Worm (Caenorhabditis elegans) whole organism, L4 larva: ENCODE measurements around the gene T28F3.11.

Experiments
- F37D6.2 ChIP-seq: sonication (generic microtip); optimal IDR thresholded peaks from 2 replicates; lab custom pipeline; 2016; ENCODE audit warnings: mild to moderate bottlenecking, missing genetic modification characterization, missing compliant biosample characterization
- T26A8.4 ChIP-seq: fragments of 200-800 bp; sonication (Bioruptor generic); IDR thresholded peaks from 2 replicates; pipeline ENCODE4 v1.3.6; 2022; ENCODE audit warnings: missing genetic modification characterization, missing compliant biosample characterization
- Y48G9A.11 ChIP-seq: fragments of 200-800 bp; sonication (Bioruptor generic); IDR thresholded peaks from 2 replicates; pipeline ENCODE4 v1.3.6; 2022; ENCODE audit warnings: missing genetic modification reagents, missing genetic modification characterization, missing compliant biosample characterization
- Y5F2A.4 ChIP-seq: fragments of 200-800 bp; sonication (Bioruptor generic); optimal IDR thresholded peaks from 2 replicates; lab custom pipeline; 2018; ENCODE audit warnings: mild to moderate bottlenecking, missing genetic modification characterization, missing compliant biosample characterization
- Y75B8A.6 ChIP-seq: fragments of 200-800 bp; sonication (Bioruptor generic); IDR thresholded peaks from 2 replicates; pipeline ENCODE4 v1.3.6; 2022; ENCODE audit warnings: missing genetic modification reagents, missing genetic modification characterization, missing compliant biosample characterization
- ZK337.2 ChIP-seq: fragments of 200-800 bp; sonication (Bioruptor generic); IDR thresholded peaks from 2 replicates; pipeline ENCODE4 v1.3.6; 2022; ENCODE audit warnings: missing genetic modification reagents, missing genetic modification characterization, missing compliant biosample characterization
- aha-1 ChIP-seq: fragments of 150-350 bp; peaks from one replicate; lab custom pipeline; 2014; ENCODE audit warnings: missing biosample characterization, missing genetic modification characterization
- aly-2 ChIP-seq: sonication (generic microtip); optimal IDR thresholded peaks from 2 replicates; lab custom pipeline; 2018; ENCODE audit warnings: missing biosample characterization, missing genetic modification characterization
- attf-4 ChIP-seq: sonication (generic microtip); optimal IDR thresholded peaks from 3 replicates; lab custom pipeline; 2017; ENCODE audit warnings: missing biosample characterization, missing genetic modification characterization
- ceh-20 ChIP-seq: fragments of 200-800 bp; sonication (Bioruptor generic); IDR thresholded peaks from 2 replicates; pipeline ENCODE4 v1.3.6; 2022; ENCODE audit warnings: missing genetic modification reagents, missing genetic modification characterization, missing compliant biosample characterization
- ceh-28 ChIP-seq: fragments of 150-350 bp; optimal IDR thresholded peaks from 2 replicates; lab custom pipeline; 2014; ENCODE audit warnings: missing biosample characterization, missing genetic modification reagents, missing genetic modification characterization
- ceh-32 ChIP-seq: sonication (generic microtip); optimal IDR thresholded peaks from 2 replicates; lab custom pipeline; 2016; ENCODE audit warnings: mild to moderate bottlenecking, missing genetic modification characterization, missing compliant biosample characterization; ENCODE audit not compliant: poor library complexity
- ces-1 ChIP-seq: fragments of 150-350 bp; sonication (generic microtip); optimal IDR thresholded peaks from 4 replicates; lab custom pipeline; 2014; ENCODE audit warnings: missing biosample characterization, missing genetic modification reagents, missing genetic modification characterization
- ctbp-1 ChIP-seq: fragments of 200-800 bp; sonication (Bioruptor generic); IDR thresholded peaks from 2 replicates; pipeline ENCODE4 v1.3.6; 2022; ENCODE audit warnings: missing genetic modification reagents, missing genetic modification characterization, missing compliant biosample characterization
- daf-12 ChIP-seq: fragments of 150-350 bp; optimal IDR thresholded peaks from 2 replicates; lab custom pipeline; 2014; ENCODE audit warnings: missing biosample characterization, missing genetic modification reagents, missing genetic modification characterization
- daf-16 ChIP-seq, 3 experiments: sonication (generic microtip); optimal IDR thresholded peaks; 2 replicates each; lab custom pipeline; 2016 to 2017; ENCODE audit warnings: missing genetic modification characterization in 3 of 3, missing genetic modification reagents in 3 of 3, mild to moderate bottlenecking in 2 of 3, missing compliant biosample characterization in 2 of 3, missing biosample characterization in 1 of 3, moderate library complexity in 1 of 3
- dmd-9 ChIP-seq: fragments of 200-800 bp; sonication (Bioruptor generic); IDR thresholded peaks from 2 replicates; pipeline ENCODE4 v1.3.6; 2022; ENCODE audit warnings: missing genetic modification reagents, missing genetic modification characterization, missing compliant biosample characterization
- egl-27 ChIP-seq: sonication (generic microtip); optimal IDR thresholded peaks from 3 replicates; lab custom pipeline; 2017; ENCODE audit warnings: missing biosample characterization, missing genetic modification reagents, missing genetic modification characterization
- egl-43 ChIP-seq: fragments of 200-800 bp; sonication (Bioruptor generic); IDR thresholded peaks from 2 replicates; pipeline ENCODE4 v1.3.6; 2022; ENCODE audit warnings: missing genetic modification reagents, missing genetic modification characterization, missing compliant biosample characterization
- hif-1 ChIP-seq, 2 experiments: sonication (generic microtip); optimal IDR thresholded peaks; 2 replicates each; lab custom pipeline; 2016 to 2017; ENCODE audit warnings: missing compliant biosample characterization in 2 of 2, missing genetic modification characterization in 2 of 2, missing genetic modification reagents in 2 of 2, missing genotype in 2 of 2, mild to moderate bottlenecking in 1 of 2
- hlh-30 ChIP-seq: sonication (generic microtip); optimal IDR thresholded peaks from 2 replicates; lab custom pipeline; 2017; ENCODE audit warnings: antibody characterized with exemption, mild to moderate bottlenecking, missing genetic modification characterization, missing compliant biosample characterization; ENCODE audit not compliant: insufficient read depth
- jun-1 ChIP-seq: fragments of 150-350 bp; optimal IDR thresholded peaks from 2 replicates; lab custom pipeline; 2014; ENCODE audit warnings: missing biosample characterization, missing genetic modification reagents, missing genetic modification characterization
- lin-13 ChIP-seq: fragments of 150-350 bp; optimal IDR thresholded peaks from 2 replicates; lab custom pipeline; 2014; ENCODE audit warnings: missing biosample characterization, missing genetic modification reagents, missing genetic modification characterization
- lin-38 ChIP-seq: fragments of 200-800 bp; sonication (Bioruptor generic); IDR thresholded peaks from 2 replicates; pipeline ENCODE4 v1.3.6; 2022; ENCODE audit warnings: missing genetic modification reagents, missing genetic modification characterization, missing compliant biosample characterization
- lir-3 ChIP-seq: sonication (generic microtip); optimal IDR thresholded peaks from 2 replicates; lab custom pipeline; 2016; ENCODE audit warnings: mild to moderate bottlenecking, missing genetic modification characterization, missing compliant biosample characterization
- lsy-2 ChIP-seq, 2 experiments: fragments of 150-350 bp in 1 of 2; sonication (generic microtip) in 1 of 2; optimal IDR thresholded peaks; 2 replicates each; lab custom pipeline; 2014 to 2017; ENCODE audit warnings: missing biosample characterization in 2 of 2, missing genetic modification characterization in 2 of 2
- madf-9 ChIP-seq: fragments of 200-800 bp; sonication (Bioruptor generic); conservative IDR thresholded peaks from 2 replicates; pipeline ENCODE4 v1.3.6; 2022; ENCODE audit warnings: missing genetic modification reagents, missing genetic modification characterization, missing compliant biosample characterization
- mdl-1 ChIP-seq, 2 experiments: fragments of 150-350 bp in 1 of 2; sonication (generic microtip) in 1 of 2; optimal IDR thresholded peaks; 2 replicates each; lab custom pipeline; 2014 to 2017; ENCODE audit warnings: missing biosample characterization in 2 of 2, missing genetic modification characterization in 2 of 2
- mdt-29 ChIP-seq: fragments of 200-800 bp; sonication (Bioruptor generic); IDR thresholded peaks from 2 replicates; pipeline ENCODE4 v1.3.6; 2022; ENCODE audit warnings: missing genetic modification reagents, missing genetic modification characterization, missing compliant biosample characterization
- nhr-111 ChIP-seq: fragments of 200-800 bp; sonication (Bioruptor generic); optimal IDR thresholded peaks from 2 replicates; lab custom pipeline; 2018; ENCODE audit warnings: mild to moderate bottlenecking, missing genetic modification characterization, missing compliant biosample characterization
- nhr-237 ChIP-seq: sonication (generic microtip); optimal IDR thresholded peaks from 2 replicates; lab custom pipeline; 2017; ENCODE audit warnings: missing biosample characterization, missing genetic modification characterization
- nhr-25 ChIP-seq: sonication (generic microtip); optimal IDR thresholded peaks from 2 replicates; lab custom pipeline; 2017; ENCODE audit warnings: missing genetic modification characterization, mild to moderate bottlenecking, missing compliant biosample characterization, antibody characterized with exemption, moderate library complexity, borderline replicate concordance; ENCODE audit not compliant: insufficient read depth
- nhr-28 ChIP-seq: fragments of 150-350 bp; optimal IDR thresholded peaks from 2 replicates; lab custom pipeline; 2014; ENCODE audit warnings: missing biosample characterization, missing genetic modification characterization
- nhr-41 ChIP-seq: fragments of 200-800 bp; sonication (Bioruptor generic); IDR thresholded peaks from 2 replicates; pipeline ENCODE4 v1.3.6; 2022; ENCODE audit warnings: missing genetic modification reagents, missing genetic modification characterization, missing compliant biosample characterization
- nhr-42 ChIP-seq: fragments of 200-800 bp; sonication (Bioruptor generic); IDR thresholded peaks from 2 replicates; pipeline ENCODE4 v1.3.6; 2022; ENCODE audit warnings: missing genetic modification characterization, missing compliant biosample characterization
- nhr-48 ChIP-seq: sonication (generic microtip); optimal IDR thresholded peaks from 2 replicates; lab custom pipeline; 2016; ENCODE audit warnings: mild to moderate bottlenecking, missing genetic modification characterization, missing compliant biosample characterization
- nhr-76 ChIP-seq: fragments of 150-350 bp; optimal IDR thresholded peaks from 2 replicates; lab custom pipeline; 2014; ENCODE audit warnings: missing biosample characterization, missing genetic modification characterization
- pha-4 ChIP-seq, 2 experiments: fragments of 150-350 bp in 1 of 2; fragments of 200-800 bp in 1 of 2; sonication (Bioruptor generic) in 1 of 2; IDR thresholded peaks in 1 of 2; optimal IDR thresholded peaks in 1 of 2; 2 replicates each; pipeline versions ENCODE4 v1.3.6 to Lab custom; 2014 to 2022; ENCODE audit warnings: missing genetic modification characterization in 2 of 2, missing genetic modification reagents in 2 of 2, missing biosample characterization in 1 of 2, missing compliant biosample characterization in 1 of 2
- pqm-1 ChIP-seq: sonication (generic microtip); optimal IDR thresholded peaks from 2 replicates; lab custom pipeline; 2017; ENCODE audit warnings: missing biosample characterization, missing genetic modification characterization
- rbr-2 ChIP-seq: sonication (generic microtip); optimal IDR thresholded peaks from 2 replicates; lab custom pipeline; 2016; ENCODE audit warnings: missing genotype, missing genetic modification characterization, missing compliant biosample characterization
- snpc-1.2 ChIP-seq: fragments of 200-800 bp; sonication (Bioruptor generic); IDR thresholded peaks from 2 replicates; pipeline ENCODE4 v1.3.6; 2022; ENCODE audit warnings: missing genetic modification reagents, missing genetic modification characterization, missing compliant biosample characterization
- spr-1 ChIP-seq: sonication (generic microtip); optimal IDR thresholded peaks from 2 replicates; lab custom pipeline; 2016; ENCODE audit warnings: mild to moderate bottlenecking, missing genetic modification characterization, missing compliant biosample characterization
- spr-3 ChIP-seq: fragments of 200-800 bp; sonication (Bioruptor generic); optimal IDR thresholded peaks from 2 replicates; lab custom pipeline; 2018; ENCODE audit warnings: mild to moderate bottlenecking, missing genetic modification characterization, missing compliant biosample characterization
- tra-1 ChIP-seq: fragments of 200-800 bp; sonication (Bioruptor generic); IDR thresholded peaks from 2 replicates; pipeline ENCODE4 v1.3.6; 2022; ENCODE audit warnings: missing genetic modification reagents, missing genetic modification characterization, missing compliant biosample characterization
- zag-1 ChIP-seq: fragments of 150-350 bp; optimal IDR thresholded peaks from 2 replicates; lab custom pipeline; 2014; ENCODE audit warnings: missing biosample characterization, missing genetic modification characterization
- zfp-2 ChIP-seq: sonication (generic microtip); optimal IDR thresholded peaks from 2 replicates; lab custom pipeline; 2016; ENCODE audit warnings: mild to moderate bottlenecking, missing genetic modification characterization, missing compliant biosample characterization
- zfp-3 ChIP-seq: fragments of 200-800 bp; sonication (Bioruptor generic); conservative IDR thresholded peaks from 2 replicates; pipeline ENCODE4 v1.3.6; 2022; ENCODE audit warnings: missing genetic modification reagents, missing genetic modification characterization, missing compliant biosample characterization
- zip-11 ChIP-seq: fragments of 200-800 bp; sonication (Bioruptor generic); IDR thresholded peaks from 2 replicates; pipeline ENCODE4 v1.3.6; 2022; ENCODE audit warnings: missing genetic modification characterization, missing compliant biosample characterization
- zip-2 ChIP-seq: fragments of 150-350 bp; optimal IDR thresholded peaks from 2 replicates; lab custom pipeline; 2014; ENCODE audit warnings: missing biosample characterization, missing genetic modification characterization

The T28F3.11 gene

DNA sequence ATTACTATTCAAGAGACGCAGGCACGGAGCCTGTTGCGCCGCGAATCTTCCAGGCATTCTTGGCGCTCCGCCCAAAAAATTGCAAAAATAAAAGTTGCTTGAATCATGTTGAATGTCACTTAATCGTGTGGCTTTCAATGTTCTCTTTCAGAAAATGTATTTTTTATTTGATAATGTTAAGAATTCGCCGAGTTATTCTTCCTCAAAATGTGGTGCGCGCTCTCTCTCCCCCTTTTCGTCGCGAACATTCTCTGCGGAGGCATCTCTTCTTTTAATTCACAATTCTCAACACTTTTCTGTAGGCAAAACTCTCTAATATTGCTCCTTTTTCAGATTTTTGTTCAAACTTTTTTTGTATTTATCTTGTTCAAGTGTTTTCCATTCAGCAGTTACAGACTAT is 13.1 kb downstream of the T28F3.11 start:
- TF ChIP-seq lin-13 (GFP tag; lab: Kevin White, UChicago): peak; percentile 93
- peak; percentile 91 for TF ChIP-seq T26A8.4 (GFP tag; lab: Robert Waterston, UW)
- TF ChIP-seq zag-1: peak; percentile 79
- TF ChIP-seq lsy-2 (tag; optimal IDR thresholded peaks at IDR 0.05; lab: Kevin White, UChicago): peak; percentile 91 to 95
- TF ChIP-seq daf-16 (GFP tag; optimal IDR thresholded peaks at IDR 0.05; lab: Kevin White, UChicago): peak; percentile 10 to 80
- peak; percentile 39 for TF ChIP-seq daf-16 (tag; optimal IDR thresholded peaks at IDR 0.05; lab: Kevin White, UChicago)
- peak; percentile 36 for TF ChIP-seq pqm-1
- peak; percentile 85 for TF ChIP-seq hlh-30 (tag; lab: Kevin White, UChicago)
- peak; percentile 86 for TF ChIP-seq zfp-2 (tag; lab: Kevin White, UChicago)
- no peak for TF ChIP-seq egl-27 (tag; lab: Kevin White, UChicago)
- TF ChIP-seq daf-12 (tag; lab: Kevin White, UChicago): no peak
- TF ChIP-seq zfp-3 (GFP tag; lab: Robert Waterston, UW): peak; percentile 98
- peak; percentile 94 for TF ChIP-seq egl-43 (GFP tag; lab: Robert Waterston, UW)
- no peak for TF ChIP-seq aly-2
- TF ChIP-seq nhr-42: peak; percentile 90
- TF ChIP-seq nhr-76: peak; percentile 78
- peak; percentile 86 for TF ChIP-seq Y48G9A.11
- TF ChIP-seq nhr-48: peak; percentile 92
- peak; percentile 81 for TF ChIP-seq nhr-41
- TF ChIP-seq ZK337.2 (GFP tag; lab: Robert Waterston, UW): 0 out of 2 replicates have a peak, but pooled peaks have one; percentile 32
- TF ChIP-seq mdl-1 (tag; optimal IDR thresholded peaks at IDR 0.05; lab: Kevin White, UChicago): peak; percentile 47 to 79
- peak; percentile 92 for TF ChIP-seq spr-1
- TF ChIP-seq ctbp-1 (GFP tag; lab: Robert Waterston, UW): peak; percentile 88
- peak; percentile 88 for TF ChIP-seq madf-9 (GFP tag; lab: Robert Waterston, UW)
- no peak for TF ChIP-seq nhr-111 (GFP tag; lab: Kevin White, UChicago)
- peak; percentile 99 for TF ChIP-seq aha-1 (tag; lab: Kevin White, UChicago)
- peak; percentile 88 for TF ChIP-seq zip-2 (tag; lab: Kevin White, UChicago)
- peak; percentile 55 for TF ChIP-seq Y5F2A.4 (GFP tag; lab: Kevin White, UChicago)
- peak; percentile 90 for TF ChIP-seq lin-38 (GFP tag; lab: Robert Waterston, UW)
- peak; percentile 32 for TF ChIP-seq ceh-32 (tag; lab: Kevin White, UChicago)
- peak; percentile 95 for TF ChIP-seq F37D6.2 (tag; lab: Kevin White, UChicago)
- peak; percentile 93 for TF ChIP-seq pha-4 (GFP tag; IDR thresholded peaks at IDR 0.05; lab: Robert Waterston, UW)
- peak; percentile 46 for TF ChIP-seq pha-4 (tag; optimal IDR thresholded peaks at IDR 0.05; lab: Kevin White, UChicago)
- 0 out of 2 replicates have a peak, but pooled peaks have one; percentile 24 for TF ChIP-seq zip-11 (GFP tag; lab: Robert Waterston, UW)
- peak; percentile 96 for TF ChIP-seq nhr-25 (tag; lab: Kevin White, UChicago)
- TF ChIP-seq nhr-28 (tag; lab: Kevin White, UChicago): peak; percentile 92
- TF ChIP-seq attf-4: no peak
- TF ChIP-seq jun-1 (tag; lab: Kevin White, UChicago): peak; percentile 91
- TF ChIP-seq ceh-20: peak; percentile 96
- peak; percentile 97 for TF ChIP-seq tra-1 (GFP tag; lab: Robert Waterston, UW)
- TF ChIP-seq dmd-9 (GFP tag; lab: Robert Waterston, UW): peak; percentile 92
- TF ChIP-seq Y75B8A.6 (GFP tag; lab: Robert Waterston, UW): peak; percentile 89
- peak; percentile 22 for TF ChIP-seq nhr-237
- peak; percentile 89 for TF ChIP-seq snpc-1.2 (GFP tag; lab: Robert Waterston, UW)
- TF ChIP-seq mdt-29: peak; percentile 100
- TF ChIP-seq spr-3: peak; percentile 81
- peak; percentile 98 for TF ChIP-seq rbr-2
- TF ChIP-seq ceh-28 (tag; lab: Kevin White, UChicago): peak; percentile 19
- no peak for TF ChIP-seq lir-3 (tag; lab: Kevin White, UChicago)
- TF ChIP-seq hif-1 (tag; optimal IDR thresholded peaks at IDR 0.05; lab: Kevin White, UChicago): peak; percentile 70 to 97
- TF ChIP-seq ces-1: peak; percentile 89
